Fruit fly (Drosophila melanogaster): ENCODE measurements around the gene CG45122.
A peak's percentile ranks its signal among the peaks of the same experiment; 100 is the strongest.

Gene CG45122

DNA sequence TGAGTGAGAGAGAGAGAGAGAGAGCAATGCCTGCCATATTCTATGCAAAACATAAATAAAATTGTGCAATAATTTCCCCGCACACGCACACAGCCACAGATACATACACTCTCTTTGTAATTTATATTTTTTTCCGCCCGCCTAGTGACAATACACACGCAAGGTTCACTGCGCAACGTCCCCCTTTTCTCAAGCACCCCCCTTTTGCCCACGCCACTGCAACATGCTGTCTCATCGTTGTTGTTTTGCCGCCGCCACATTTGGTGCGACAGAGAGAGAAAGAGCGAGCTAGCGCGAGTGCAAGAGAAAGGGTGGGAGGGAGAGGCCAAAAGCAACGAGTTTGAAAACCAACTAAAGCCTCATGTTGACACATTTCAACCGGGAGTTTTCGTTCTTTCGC is 31.6 kb upstream of the CG45122 start (continued):
- no peak for TF ChIP-seq CG17912 (GFP tag; optimal IDR thresholded peaks at IDR 0.05)
- no peak for TF ChIP-seq CG11398 (GFP tag; optimal IDR thresholded peaks at IDR 0.05)
- peak; percentile 77 for TF ChIP-seq Ada2b (GFP tag; IDR thresholded peaks at IDR 0.05)
- peak; percentile 55 for TF ChIP-seq Side (GFP tag; optimal IDR thresholded peaks at IDR 0.05)
- 0 out of 3 replicates have a peak, but pooled peaks have one; percentile 65 for TF ChIP-seq CG6175 (GFP tag; IDR thresholded peaks at IDR 0.05)
- peak; percentile 61 for TF ChIP-seq CG3163 (GFP tag; optimal IDR thresholded peaks at IDR 0.05)
- peak; percentile 26 for TF ChIP-seq Deaf1 (tag; optimal IDR thresholded peaks at IDR 0.05)
- TF ChIP-seq pzg (GFP tag; optimal IDR thresholded peaks at IDR 0.05): peak; percentile 18
- TF ChIP-seq Doc3 (GFP tag; IDR thresholded peaks at IDR 0.05; ENCODE audit: partially characterized antibody): no peak
- peak in 1 of 3 experiments; percentile 3 for TF ChIP-seq lola (GFP tag; optimal IDR thresholded peaks at IDR 0.05)
- no peak for TF ChIP-seq dmrt99B (tag; optimal IDR thresholded peaks at IDR 0.05)
- TF ChIP-seq CG16813 (GFP tag; IDR thresholded peaks at IDR 0.05; ENCODE audit: partially characterized antibody): no peak
- 0 out of 3 replicates have a peak, but pooled peaks have one; percentile 47 for TF ChIP-seq so (GFP tag; IDR thresholded peaks at IDR 0.05)
- TF ChIP-seq Ets97D (GFP tag; optimal IDR thresholded peaks at IDR 0.05): peak; percentile 29
- TF ChIP-seq ranshi (GFP tag; IDR thresholded peaks at IDR 0.05): peak; percentile 55; the same call in 1 of the 2 replicates
- TF ChIP-seq row (GFP tag; IDR thresholded peaks at IDR 0.05): peak; percentile 81
- peak; percentile 54; the same call in 2 of the 3 replicates for TF ChIP-seq B-H1 (GFP tag; IDR thresholded peaks at IDR 0.05)
- peak; percentile 46 for TF ChIP-seq Hr3 (GFP tag; optimal IDR thresholded peaks at IDR 0.05)
- peak; percentile 96 for TF ChIP-seq CG1832 (GFP tag; optimal IDR thresholded peaks at IDR 0.05)
- TF ChIP-seq H15 (GFP tag; IDR thresholded peaks at IDR 0.05): peak; percentile 55; the same call in 2 of the 3 replicates
- no peak for TF ChIP-seq D (optimal IDR thresholded peaks at IDR 0.05)
- TF ChIP-seq D (GFP tag; optimal IDR thresholded peaks at IDR 0.05): peak; percentile 40
- peak; percentile 40 for TF ChIP-seq CG18262 (tag; optimal IDR thresholded peaks at IDR 0.05)
- TF ChIP-seq Taf1 (GFP tag; IDR thresholded peaks at IDR 0.05): no peak
- peak; percentile 65 for TF ChIP-seq Xrp1 (GFP tag; IDR thresholded peaks at IDR 0.05)
- no peak for TF ChIP-seq CG3726 (GFP tag; IDR thresholded peaks at IDR 0.05)
- peak; percentile 2 for TF ChIP-seq CG12744 (GFP tag; optimal IDR thresholded peaks at IDR 0.05)
- peak; percentile 38; the same call in 1 of the 2 replicates for TF ChIP-seq CG14667 (GFP tag; IDR thresholded peaks at IDR 0.05)
- TF ChIP-seq wor (GFP tag; IDR thresholded peaks at IDR 0.05): peak; percentile 45; the same call in 1 of the 2 replicates
- peak; percentile 72 for TF ChIP-seq CG10366 (GFP tag; IDR thresholded peaks at IDR 0.05)
- TF ChIP-seq Xbp1 (GFP tag; optimal IDR thresholded peaks at IDR 0.05): peak; percentile 67
- no peak for TF ChIP-seq CG18476 (GFP tag; optimal IDR thresholded peaks at IDR 0.05)
- TF ChIP-seq az2 (GFP tag; optimal IDR thresholded peaks at IDR 0.05): peak; percentile 3
- no peak for TF ChIP-seq CG4820 (GFP tag; optimal IDR thresholded peaks at IDR 0.05)
- TF ChIP-seq CG17359 (tag; optimal IDR thresholded peaks at IDR 0.05): peak; percentile 65
- no peak for TF ChIP-seq ato (GFP tag; IDR thresholded peaks at IDR 0.05; ENCODE audit: partially characterized antibody)
- TF ChIP-seq CG3838 (GFP tag; optimal IDR thresholded peaks at IDR 0.05): peak; percentile 54
- peak; percentile 94 for TF ChIP-seq CG12155 (GFP tag; optimal IDR thresholded peaks at IDR 0.05)
- no peak for TF ChIP-seq Vsx1 (GFP tag; optimal IDR thresholded peaks at IDR 0.05)
- TF ChIP-seq CG10147 (GFP tag; optimal IDR thresholded peaks at IDR 0.05): peak; percentile 43
- peak; percentile 30 for TF ChIP-seq CG3281 (GFP tag; optimal IDR thresholded peaks at IDR 0.05)
- TF ChIP-seq Oaz (GFP tag; IDR thresholded peaks at IDR 0.05): peak; percentile 41; the same call in 1 of the 2 replicates
- TF ChIP-seq Poxn (GFP tag; IDR thresholded peaks at IDR 0.05): no peak
- peak; percentile 27 for TF ChIP-seq CG12104 (GFP tag; optimal IDR thresholded peaks at IDR 0.05)
- TF ChIP-seq Kr (GFP tag; optimal IDR thresholded peaks at IDR 0.05): no peak
- TF ChIP-seq nerfin-1 (tag; optimal IDR thresholded peaks at IDR 0.05): peak; percentile 39
- TF ChIP-seq CG13624 (GFP tag; optimal IDR thresholded peaks at IDR 0.05): peak; percentile 60
- TF ChIP-seq BtbVII (GFP tag; optimal IDR thresholded peaks at IDR 0.05): peak; percentile 44
- peak; percentile 67 for TF ChIP-seq lmd (GFP tag; IDR thresholded peaks at IDR 0.05)
- TF ChIP-seq onecut (GFP tag; IDR thresholded peaks at IDR 0.05): peak; percentile 42; the same call in 1 of the 2 replicates
- TF ChIP-seq oc (tag; optimal IDR thresholded peaks at IDR 0.05): peak; percentile 58
